Fruit fly (Drosophila melanogaster): ENCODE measurements around the gene GABA-B-R1.

Gene GABA-B-R1

DNA sequence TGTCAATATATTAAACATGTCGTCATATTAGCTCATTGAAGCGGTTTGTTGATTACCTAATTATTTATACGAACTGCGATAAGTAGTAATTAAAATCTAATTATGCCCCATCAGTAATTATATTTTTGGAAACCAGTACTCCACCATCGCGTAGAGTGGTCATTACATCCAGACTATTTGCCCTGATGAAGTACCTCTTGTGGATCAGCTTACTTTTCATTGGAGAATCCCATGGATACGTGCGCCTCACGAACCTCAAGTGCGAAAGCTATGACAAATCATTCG, 41.9 kb downstream of the GABA-B-R1 start, which contains the start of gene CG33679:
CG33679 (plus strand) TSS at position 186 of the 285 bp plus-strand sequence.
- TF ChIP-seq Lpt (GFP tag; optimal IDR thresholded peaks at IDR 0.05): no peak
- no peak for TF ChIP-seq CG16779 (tag; optimal IDR thresholded peaks at IDR 0.05)
- TF ChIP-seq dac (GFP tag; optimal IDR thresholded peaks at IDR 0.05): no peak
- TF ChIP-seq vri (GFP tag; optimal IDR thresholded peaks at IDR 0.05): no peak

DNA sequence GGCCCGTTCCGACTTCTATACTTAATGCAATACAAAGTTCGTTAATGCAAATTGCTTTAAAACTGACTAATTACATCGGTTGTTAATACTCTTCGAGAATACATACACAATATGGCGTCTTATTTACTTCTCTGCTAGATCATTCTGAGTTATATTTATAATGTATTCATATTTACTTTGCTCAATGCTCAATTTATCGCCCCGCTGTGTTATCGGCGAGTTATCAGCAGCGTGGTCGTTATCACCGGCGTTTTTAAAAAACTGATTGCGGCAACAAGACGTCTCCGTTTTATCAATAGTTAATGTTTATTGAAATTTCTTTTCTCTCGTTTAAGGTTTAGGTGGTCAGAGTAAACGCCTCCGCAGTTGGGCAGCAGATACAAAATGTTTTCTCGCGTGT, 42.9 kb downstream of the GABA-B-R1 start:
- TF ChIP-seq CG11762 (GFP tag; optimal IDR thresholded peaks at IDR 0.05; ENCODE audit: insufficient read depth): no peak
- no peak for TF ChIP-seq CG4318 (GFP tag; optimal IDR thresholded peaks at IDR 0.05)
- no peak for TF ChIP-seq salr (GFP tag; optimal IDR thresholded peaks at IDR 0.05)

DNA sequence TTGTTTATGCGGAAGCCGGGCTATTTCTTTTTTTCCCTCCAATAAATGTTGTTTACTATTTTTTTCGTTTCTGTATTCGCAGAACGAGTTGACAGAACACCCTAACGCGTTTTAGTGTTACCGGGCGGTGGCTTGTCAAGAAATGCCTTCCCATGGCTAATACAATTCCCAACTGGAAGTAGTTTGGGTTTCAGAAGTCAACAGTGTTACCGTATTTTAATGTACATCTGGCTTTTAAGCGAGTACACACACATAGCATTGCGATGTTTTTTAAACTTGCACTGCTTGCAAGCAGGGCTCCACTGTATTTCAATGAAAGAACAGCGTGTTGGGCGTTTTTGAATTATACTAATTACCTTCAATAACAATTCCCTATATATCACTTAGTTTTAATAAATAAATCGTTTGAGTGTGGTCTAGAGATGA, 44.5 kb downstream of the GABA-B-R1 start, which contains the start of gene TfIIS:
TfIIS (minus strand) TSS at position 178 of the 426 bp plus-strand sequence.
- TF ChIP-seq CG31627 (GFP tag; optimal IDR thresholded peaks at IDR 0.05) (no peak), fkh (GFP tag; optimal IDR thresholded peaks at IDR 0.05) (peak; percentile 47), svp (GFP tag) (peak; percentile 84), Eip78C (GFP tag) (peak; percentile 21)

DNA sequence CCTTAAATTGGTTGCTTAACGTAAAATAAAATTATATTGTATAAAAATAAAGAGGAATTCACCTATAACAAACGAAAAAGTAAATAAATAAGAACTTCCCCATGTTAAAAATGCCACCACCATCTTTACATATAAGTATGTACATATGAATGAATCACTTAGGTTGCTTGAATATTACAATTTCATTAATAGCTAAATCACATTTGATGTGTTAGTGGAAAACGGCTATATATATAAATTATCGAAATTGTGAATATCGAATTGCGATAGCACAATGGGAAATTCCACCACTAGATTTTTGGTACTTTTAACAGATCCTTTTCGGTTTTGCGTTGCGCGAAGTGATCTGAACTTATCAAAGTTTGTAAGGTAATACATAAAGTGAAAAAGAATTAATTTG, 45.2 kb downstream of the GABA-B-R1 start, which contains the start of the genes solo and vas:
solo (plus strand) TSS at position 289 of the 400 bp plus-strand sequence.
vas (plus strand) TSS at position 289 of the 400 bp plus-strand sequence.
- no peak for TF ChIP-seq Ets96B (tag; optimal IDR thresholded peaks at IDR 0.05)
- no peak for TF ChIP-seq pdm3 (GFP tag; optimal IDR thresholded peaks at IDR 0.05)
- peak; percentile 53 for TF ChIP-seq CG3032 (tag; optimal IDR thresholded peaks at IDR 0.05)
- no peak for TF ChIP-seq CG7368 (GFP tag; optimal IDR thresholded peaks at IDR 0.05)
- peak; percentile 23 for TF ChIP-seq Hr39 (GFP tag; optimal IDR thresholded peaks at IDR 0.05)
- no peak for TF ChIP-seq Blimp-1 (GFP tag; optimal IDR thresholded peaks at IDR 0.05)
- peak; percentile 41 for TF ChIP-seq Sox14 (GFP tag; optimal IDR thresholded peaks at IDR 0.05)
- TF ChIP-seq net (GFP tag; optimal IDR thresholded peaks at IDR 0.05): no peak
- no peak for TF ChIP-seq Ets21C (GFP tag; optimal IDR thresholded peaks at IDR 0.05)
- TF ChIP-seq cyc (GFP tag; optimal IDR thresholded peaks at IDR 0.05): peak; percentile 17
- no peak for TF ChIP-seq Lpt (GFP tag; optimal IDR thresholded peaks at IDR 0.05)
- no peak for TF ChIP-seq Smox (GFP tag; optimal IDR thresholded peaks at IDR 0.05)
- no peak for TF ChIP-seq Sox15 (GFP tag; optimal IDR thresholded peaks at IDR 0.05)
- no peak for TF ChIP-seq spab (GFP tag; optimal IDR thresholded peaks at IDR 0.05)
- TF ChIP-seq Gug (GFP tag; IDR thresholded peaks at IDR 0.05): no peak
- TF ChIP-seq CG10631 (GFP tag; optimal IDR thresholded peaks at IDR 0.05): peak; percentile 19
- TF ChIP-seq CG8632 (GFP tag; optimal IDR thresholded peaks at IDR 0.05): no peak
- peak; percentile 9 for TF ChIP-seq esn (GFP tag; optimal IDR thresholded peaks at IDR 0.05)
- no peak for TF ChIP-seq salr (GFP tag; optimal IDR thresholded peaks at IDR 0.05)
- TF ChIP-seq CG4318 (GFP tag; optimal IDR thresholded peaks at IDR 0.05): peak; percentile 2
- no peak for TF ChIP-seq CG11762 (GFP tag; optimal IDR thresholded peaks at IDR 0.05; ENCODE audit: insufficient read depth)
- no peak for TF ChIP-seq vri (GFP tag; optimal IDR thresholded peaks at IDR 0.05)
- TF ChIP-seq CG6792 (GFP tag; optimal IDR thresholded peaks at IDR 0.05): no peak
- TF ChIP-seq CG9139 (GFP tag; optimal IDR thresholded peaks at IDR 0.05): no peak
- peak; percentile 33 for TF ChIP-seq OdsH (GFP tag; optimal IDR thresholded peaks at IDR 0.05)
- peak; percentile 60 for TF ChIP-seq svp (GFP tag)
- no peak for TF ChIP-seq CG15336 (GFP tag; IDR thresholded peaks at IDR 0.05)
- TF ChIP-seq lz (GFP tag; optimal IDR thresholded peaks at IDR 0.05): peak; percentile 19
- no peak for TF ChIP-seq CG11902 (GFP tag; optimal IDR thresholded peaks at IDR 0.05)
- TF ChIP-seq CG8119 (GFP tag; IDR thresholded peaks at IDR 0.05): no peak
- TF ChIP-seq CG6163 (GFP tag; IDR thresholded peaks at IDR 0.05): 0 out of 3 replicates have a peak, but pooled peaks have one; percentile 51
- TF ChIP-seq acj6 (GFP tag; optimal IDR thresholded peaks at IDR 0.05): peak; percentile 15
- peak; percentile 17 for TF ChIP-seq topi (GFP tag; optimal IDR thresholded peaks at IDR 0.05)
- TF ChIP-seq CG8319 (GFP tag; optimal IDR thresholded peaks at IDR 0.05): no peak
- no peak for TF ChIP-seq Eip78C (GFP tag)
- no peak for TF ChIP-seq dsx (GFP tag; optimal IDR thresholded peaks at IDR 0.05; ENCODE audit: poor library complexity, severe bottlenecking)
- peak; percentile 45 for TF ChIP-seq Hr4 (GFP tag; optimal IDR thresholded peaks at IDR 0.05)
- TF ChIP-seq CG31627 (GFP tag; optimal IDR thresholded peaks at IDR 0.05): peak; percentile 18

All from whole organism, prepupa.